Fruit fly (Drosophila melanogaster) S2 (cell line): Measurements from ENCODE around the gene al.

Experiments
- CG8478 ChIP-seq: fragments of >200 bp; optimal IDR thresholded peaks from 2 replicates; lab custom pipeline; 2018
- CTCF ChIP-seq, 2 experiments: fragments of >200 bp; optimal IDR thresholded peaks; 2 replicates each; lab custom pipeline; 2018

DNA sequence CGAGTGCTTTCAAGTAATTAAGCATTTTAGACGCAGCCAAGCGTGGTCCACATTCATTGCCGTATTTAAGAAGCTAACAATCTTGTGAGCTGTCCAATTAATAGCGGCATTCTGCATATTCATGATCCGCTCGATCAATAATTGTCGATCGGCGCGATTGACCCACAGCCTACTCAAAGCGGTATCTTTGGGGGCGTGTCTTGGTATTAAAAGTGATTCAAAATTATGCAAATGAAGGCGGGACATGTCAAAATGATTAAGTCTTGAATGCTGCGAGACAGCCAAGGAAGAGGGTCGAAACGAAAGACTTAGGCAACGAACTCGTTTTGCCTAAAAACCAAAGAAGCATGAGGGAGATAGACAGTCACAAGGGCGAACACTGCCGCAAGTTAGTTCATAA lies 11.0 kb upstream of the al start:
- no peak for TF ChIP-seq CG8478
- TF ChIP-seq CTCF (optimal IDR thresholded peaks at IDR 0.05; lab: Kevin White, UChicago) = no peak
